Fruit fly (Drosophila melanogaster) whole organism, embryonic: ENCODE data around the gene CG7985.
A peak's percentile ranks its signal among the peaks of the same experiment; 100 is the strongest.

Source experiments
- B-H1 ChIP-seq: fragments of 200-800 bp; sonication (Bioruptor generic); IDR thresholded peaks from 3 replicates; pipeline ENCODE4 v1.3.6; 2022; ENCODE audit warnings: missing biosample characterization, missing genetic modification characterization
- CG10321 ChIP-seq: fragments of 200-800 bp; sonication (Bioruptor generic); IDR thresholded peaks from 2 replicates; pipeline ENCODE4 v1.3.6; 2022; ENCODE audit warnings: missing biosample characterization, missing genetic modification characterization
- CG11504 ChIP-seq: fragments of 200-800 bp; sonication (Bioruptor generic); optimal IDR thresholded peaks from 3 replicates; lab custom pipeline; 2019; ENCODE audit warnings: missing biosample characterization, mild to moderate bottlenecking, missing genetic modification characterization, moderate library complexity
- CG11560 ChIP-seq: fragments of 200-800 bp; sonication (Bioruptor generic); IDR thresholded peaks from 3 replicates; pipeline ENCODE4 v1.3.6; 2022; ENCODE audit warnings: missing biosample characterization, missing genetic modification characterization
- CG12071 ChIP-seq: fragments of 200-800 bp; sonication (Bioruptor generic); optimal IDR thresholded peaks from 3 replicates; lab custom pipeline; 2018; ENCODE audit warnings: missing biosample characterization, mild to moderate bottlenecking, missing genetic modification characterization
- CG12299 ChIP-seq: fragments of 200-800 bp; sonication (Bioruptor generic); optimal IDR thresholded peaks from 2 replicates; lab custom pipeline; 2018; ENCODE audit warnings: missing biosample characterization, mild to moderate bottlenecking, missing genetic modification characterization
- CG13296 ChIP-seq: fragments of 200-800 bp; sonication (Bioruptor generic); optimal IDR thresholded peaks from 3 replicates; lab custom pipeline; 2018; ENCODE audit warnings: missing biosample characterization, mild to moderate bottlenecking, missing genetic modification characterization
- CG15011 ChIP-seq: fragments of 200-800 bp; sonication (Bioruptor generic); optimal IDR thresholded peaks from 3 replicates; lab custom pipeline; 2018; ENCODE audit warnings: missing biosample characterization, mild to moderate bottlenecking, missing genetic modification characterization
- CG15514 ChIP-seq: fragments of 200-800 bp; sonication (Bioruptor generic); optimal IDR thresholded peaks from 3 replicates; lab custom pipeline; 2017; ENCODE audit warnings: missing biosample characterization, missing genetic modification characterization, mild to moderate bottlenecking, moderate library complexity, missing genetic modification reagents
- CG17186 ChIP-seq: fragments of 200-800 bp; sonication (Bioruptor generic); optimal IDR thresholded peaks from 3 replicates; lab custom pipeline; 2017; ENCODE audit warnings: missing biosample characterization, missing genetic modification reagents, missing genetic modification characterization
- CG1832 ChIP-seq: fragments of 200-800 bp; sonication (Bioruptor generic); optimal IDR thresholded peaks from 2 replicates; lab custom pipeline; 2017; ENCODE audit warnings: missing biosample characterization, mild to moderate bottlenecking, missing genetic modification characterization, inconsistent platforms
- CG2875 ChIP-seq: fragments of 200-800 bp; sonication (Bioruptor generic); optimal IDR thresholded peaks from 2 replicates; lab custom pipeline; 2017; ENCODE audit warnings: missing biosample characterization, mild to moderate bottlenecking, missing genetic modification characterization, missing genetic modification reagents
- CG4404 ChIP-seq: fragments of 200-800 bp; sonication (Bioruptor generic); IDR thresholded peaks from 2 replicates; pipeline ENCODE4 v1.3.6; 2022; ENCODE audit warnings: missing biosample characterization, missing genetic modification characterization
- CG4730 ChIP-seq: fragments of 200-800 bp; sonication (Bioruptor generic); IDR thresholded peaks from 2 replicates; pipeline ENCODE4 v1.3.6; 2022; ENCODE audit warnings: missing biosample characterization, missing genetic modification characterization
- CG7271 ChIP-seq: fragments of 200-800 bp; sonication (Bioruptor generic); optimal IDR thresholded peaks from 2 replicates; lab custom pipeline; 2018; ENCODE audit warnings: missing biosample characterization, mild to moderate bottlenecking, missing genetic modification characterization, moderate library complexity
- CG7372 ChIP-seq: fragments of 200-800 bp; sonication (Bioruptor generic); IDR thresholded peaks from 2 replicates; pipeline ENCODE4 v1.3.6; 2022; ENCODE audit warnings: missing biosample characterization, missing genetic modification characterization
- CG9215 ChIP-seq: fragments of 200-800 bp; sonication (Bioruptor generic); IDR thresholded peaks from 2 replicates; pipeline ENCODE4 v1.3.6; 2022; ENCODE audit warnings: missing biosample characterization, missing genetic modification characterization
- CG9817 ChIP-seq: fragments of 200-800 bp; sonication (Bioruptor generic); optimal IDR thresholded peaks from 2 replicates; lab custom pipeline; 2018; ENCODE audit warnings: missing biosample characterization, mild to moderate bottlenecking, missing genetic modification characterization, moderate library complexity
- D ChIP-seq, 2 experiments: fragments of 200-800 bp in 1 of 2; fragments of >200 bp in 1 of 2; sonication (Bioruptor generic) in 1 of 2; optimal IDR thresholded peaks; 2 replicates in 1 of 2; 3 replicates in 1 of 2; lab custom pipeline; 2017; ENCODE audit warnings: mild to moderate bottlenecking in 1 of 2, missing biosample characterization in 1 of 2, missing genetic modification characterization in 1 of 2, missing genetic modification reagents in 1 of 2
- Drgx ChIP-seq: fragments of 200-800 bp; sonication (Bioruptor generic); IDR thresholded peaks from 2 replicates; pipeline ENCODE4 v1.3.6; 2022; ENCODE audit warnings: missing biosample characterization, missing genetic modification characterization
- MESR4 ChIP-seq: fragments of 200-800 bp; sonication (Bioruptor generic); optimal IDR thresholded peaks from 2 replicates; lab custom pipeline; 2018; ENCODE audit warnings: missing biosample characterization, mild to moderate bottlenecking, missing genetic modification characterization, moderate library complexity
- NFAT ChIP-seq: fragments of 200-800 bp; sonication (Bioruptor generic); IDR thresholded peaks from 2 replicates; pipeline ENCODE4 v1.3.6; 2022; ENCODE audit warnings: missing biosample characterization, missing genetic modification characterization
- al ChIP-seq: fragments of 200-800 bp; sonication (Bioruptor generic); IDR thresholded peaks from 2 replicates; pipeline ENCODE4 v1.3.6; 2022; ENCODE audit warnings: missing biosample characterization, missing genetic modification characterization
- ap ChIP-seq: fragments of 200-800 bp; sonication (Bioruptor generic); IDR thresholded peaks from 2 replicates; pipeline ENCODE4 v1.3.6; 2022; ENCODE audit warnings: missing biosample characterization, missing genetic modification characterization
- az2 ChIP-seq: fragments of 200-800 bp; sonication (Bioruptor generic); optimal IDR thresholded peaks from 3 replicates; lab custom pipeline; 2016; ENCODE audit warnings: missing biosample characterization, missing genetic modification characterization
- bab2 ChIP-seq: fragments of 200-800 bp; sonication (Bioruptor generic); optimal IDR thresholded peaks from 2 replicates; lab custom pipeline; 2016; ENCODE audit warnings: missing biosample characterization, missing genetic modification characterization
- bcd ChIP-seq: fragments of 200-800 bp; sonication (Bioruptor generic); optimal IDR thresholded peaks from 2 replicates; lab custom pipeline; 2017; ENCODE audit warnings: missing biosample characterization, mild to moderate bottlenecking, missing genetic modification characterization
- bigmax ChIP-seq: fragments of 200-800 bp; sonication (Bioruptor generic); optimal IDR thresholded peaks from 2 replicates; lab custom pipeline; 2018; ENCODE audit warnings: missing biosample characterization, mild to moderate bottlenecking, missing genetic modification characterization
- bowl ChIP-seq: fragments of 200-800 bp; sonication (Bioruptor generic); IDR thresholded peaks from 2 replicates; pipeline ENCODE4 v1.3.6; 2022; ENCODE audit warnings: missing biosample characterization, missing genetic modification characterization
- caup ChIP-seq: fragments of 200-800 bp; sonication (Bioruptor generic); optimal IDR thresholded peaks from 3 replicates; lab custom pipeline; 2017; ENCODE audit warnings: missing biosample characterization, mild to moderate bottlenecking, missing genetic modification characterization, moderate library complexity; ENCODE audit not compliant: severe bottlenecking
- esg ChIP-seq: fragments of 200-800 bp; sonication (Bioruptor generic); conservative IDR thresholded peaks from 2 replicates; pipeline ENCODE4 v1.3.6; 2022; ENCODE audit warnings: missing biosample characterization, missing genetic modification characterization
- fd96Cb ChIP-seq: fragments of 200-800 bp; sonication (Bioruptor generic); optimal IDR thresholded peaks from 2 replicates; lab custom pipeline; 2018; ENCODE audit warnings: missing biosample characterization, mild to moderate bottlenecking, missing genetic modification characterization, moderate library complexity
- fu2 ChIP-seq: fragments of 200-800 bp; sonication (Bioruptor generic); optimal IDR thresholded peaks from 2 replicates; lab custom pipeline; 2016; ENCODE audit warnings: missing biosample characterization, missing genetic modification characterization
- gem ChIP-seq: fragments of 200-800 bp; sonication (Bioruptor generic); optimal IDR thresholded peaks from 2 replicates; lab custom pipeline; 2019; ENCODE audit warnings: missing biosample characterization, mild to moderate bottlenecking, missing genetic modification characterization, moderate library complexity
- hbn ChIP-seq: fragments of 200-800 bp; sonication (Bioruptor generic); IDR thresholded peaks from 2 replicates; pipeline ENCODE4 v1.3.6; 2022; ENCODE audit warnings: missing biosample characterization, missing genetic modification characterization; ENCODE audit not compliant: partially characterized antibody
- kay ChIP-seq: fragments of 200-800 bp; sonication (Bioruptor generic); optimal IDR thresholded peaks from 2 replicates; lab custom pipeline; 2016; ENCODE audit warnings: missing biosample characterization, missing genetic modification characterization
- odd ChIP-seq: fragments of 200-800 bp; sonication (Bioruptor generic); optimal IDR thresholded peaks from 2 replicates; lab custom pipeline; 2017; ENCODE audit warnings: missing biosample characterization, mild to moderate bottlenecking, missing genetic modification characterization
- phol ChIP-seq: fragments of 200-800 bp; sonication (Bioruptor generic); optimal IDR thresholded peaks from 3 replicates; lab custom pipeline; 2018; ENCODE audit warnings: missing biosample characterization, mild to moderate bottlenecking, missing genetic modification characterization, moderate library complexity
- psq ChIP-seq: fragments of 200-800 bp; sonication (Bioruptor generic); optimal IDR thresholded peaks from 2 replicates; lab custom pipeline; 2017; ENCODE audit warnings: missing biosample characterization, missing genetic modification characterization
- pum ChIP-seq: fragments of 200-800 bp; sonication (Bioruptor generic); optimal IDR thresholded peaks from 2 replicates; lab custom pipeline; 2016; ENCODE audit warnings: missing biosample characterization, missing genetic modification characterization
- rib ChIP-seq: fragments of 200-800 bp; sonication (Bioruptor generic); IDR thresholded peaks from 2 replicates; pipeline ENCODE4 v1.3.6; 2022; ENCODE audit warnings: missing biosample characterization, missing genetic modification characterization
- row ChIP-seq: fragments of 200-800 bp; sonication (Bioruptor generic); IDR thresholded peaks from 3 replicates; pipeline ENCODE4 v1.3.6; 2022; ENCODE audit warnings: missing biosample characterization, missing genetic modification characterization
- sc ChIP-seq, 3 experiments: fragments of >200 bp in 2 of 3; fragments of 200-800 bp in 1 of 3; sonication (Bioruptor generic) in 1 of 3; optimal IDR thresholded peaks; 2 replicates in 2 of 3; 3 replicates in 1 of 3; lab custom pipeline; 2017; ENCODE audit warnings: mild to moderate bottlenecking in 1 of 3, missing biosample characterization in 1 of 3, missing genetic modification characterization in 1 of 3, missing genetic modification reagents in 1 of 3
- stwl ChIP-seq: fragments of 200-800 bp; sonication (Bioruptor generic); optimal IDR thresholded peaks from 3 replicates; lab custom pipeline; 2018; ENCODE audit warnings: missing biosample characterization, mild to moderate bottlenecking, missing genetic modification characterization, moderate library complexity
- tap ChIP-seq: fragments of 200-800 bp; optimal IDR thresholded peaks from 3 replicates; lab custom pipeline; 2019; ENCODE audit warnings: missing biosample characterization, mild to moderate bottlenecking, missing genetic modification characterization, moderate library complexity
- usp ChIP-seq: fragments of >200 bp; optimal IDR thresholded peaks from 2 replicates; lab custom pipeline; 2017; ENCODE audit warnings: missing biosample characterization, missing genetic modification characterization
- wor ChIP-seq: fragments of 200-800 bp; sonication (Bioruptor generic); IDR thresholded peaks from 2 replicates; pipeline ENCODE4 v1.3.6; 2022; ENCODE audit warnings: missing biosample characterization, missing genetic modification characterization

The CG7985 gene

DNA sequence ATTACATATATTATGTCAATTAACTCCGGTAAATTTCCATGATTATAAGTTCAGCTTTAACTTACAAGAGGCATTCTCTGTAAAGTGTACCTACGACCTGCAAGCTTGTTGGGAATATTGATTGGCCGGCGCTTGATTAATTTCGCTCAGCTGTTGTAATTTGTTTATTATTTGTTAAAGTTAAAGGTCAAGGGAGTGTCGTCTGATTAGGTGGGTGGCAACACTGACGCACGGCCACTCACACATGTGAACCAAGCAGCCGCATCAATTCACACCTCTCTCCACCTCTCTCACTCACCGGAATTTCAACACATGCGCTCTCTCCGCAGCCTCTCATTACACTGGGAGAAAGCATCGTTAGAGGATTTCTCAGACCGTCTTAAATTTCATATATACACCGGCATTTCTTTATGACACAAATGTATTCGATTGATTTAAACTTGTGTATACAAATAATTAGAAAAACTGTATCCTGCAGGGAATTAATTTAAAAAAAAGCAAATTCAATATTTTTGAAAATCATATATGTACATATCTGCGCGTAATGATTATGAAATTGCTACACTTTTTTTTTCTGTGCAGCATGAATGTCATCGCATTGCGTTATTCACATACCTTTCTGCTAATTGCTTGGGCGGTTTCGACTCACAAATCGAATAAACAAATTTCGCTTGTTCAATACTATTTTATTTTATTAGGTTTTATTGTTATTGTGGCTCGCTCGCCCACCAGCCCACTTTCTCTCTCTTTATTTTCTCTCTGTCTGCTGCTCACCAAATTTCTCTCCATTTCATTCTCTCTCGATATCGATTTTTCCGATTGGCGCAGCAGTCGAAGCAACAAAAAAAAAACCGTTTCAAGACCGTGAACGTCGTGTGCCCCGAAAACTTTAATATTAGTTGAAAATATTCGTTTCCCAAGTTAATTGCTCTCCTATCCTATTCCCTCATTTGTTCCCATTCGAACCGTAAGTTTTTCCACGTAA lies 27.4 kb upstream of the CG7985 start (continued):
- TF ChIP-seq gem (tag; lab: Kevin White, UChicago) (peak; percentile 96), CG15011 (peak; percentile 89), fu2 (GFP tag; lab: Kevin White, UChicago) (peak; percentile 90), CG15514 (GFP tag; lab: Kevin White, UChicago) (peak; percentile 81), CG4730 (GFP tag; lab: Robert Waterston, UW) (peak; percentile 80), NFAT (GFP tag; lab: Robert Waterston, UW) (peak; percentile 63; the same call in 1 of the 2 replicates), al (peak; percentile 87), usp (GFP tag; lab: Kevin White, UChicago) (no peak), bab2 (GFP tag; lab: Kevin White, UChicago) (peak; percentile 92), rib (GFP tag; lab: Robert Waterston, UW) (no peak; the same call in 1 of the 2 replicates), CG11504 (tag; lab: Kevin White, UChicago) (peak; percentile 96), row (GFP tag; lab: Robert Waterston, UW) (peak; percentile 95), esg (peak; percentile 86), CG7372 (GFP tag; lab: Robert Waterston, UW) (peak; percentile 88), wor (peak; percentile 92), CG4404 (GFP tag; lab: Robert Waterston, UW) (peak; percentile 84), D (optimal IDR thresholded peaks at IDR 0.05; lab: Kevin White, UChicago) (no peak), D (GFP tag; optimal IDR thresholded peaks at IDR 0.05; lab: Kevin White, UChicago) (peak; percentile 94), CG12071 (GFP tag; lab: Kevin White, UChicago) (peak; percentile 84), CG7271 (tag; lab: Kevin White, UChicago) (peak; percentile 43), tap (tag; lab: Kevin White, UChicago) (peak; percentile 86), phol (tag; lab: Kevin White, UChicago) (peak; percentile 96), CG12299 (peak; percentile 87), Drgx (GFP tag; lab: Robert Waterston, UW) (peak; percentile 69), hbn (GFP tag; lab: Robert Waterston, UW) (no peak), CG1832 (GFP tag; lab: Kevin White, UChicago) (no peak), pum (GFP tag; lab: Kevin White, UChicago) (peak; percentile 91), az2 (GFP tag; lab: Kevin White, UChicago) (peak; percentile 95), sc (optimal IDR thresholded peaks at IDR 0.05; lab: Kevin White, UChicago) (no peak), sc (GFP tag; optimal IDR thresholded peaks at IDR 0.05; lab: Kevin White, UChicago) (peak; percentile 89), fd96Cb (tag; lab: Kevin White, UChicago) (peak; percentile 95), psq (peak; percentile 66), CG9817 (tag; lab: Kevin White, UChicago) (peak; percentile 89), CG9215 (peak; percentile 87), odd (GFP tag; lab: Kevin White, UChicago) (peak; percentile 91), stwl (tag; lab: Kevin White, UChicago) (peak; percentile 1), ap (GFP tag; lab: Robert Waterston, UW) (peak; percentile 82), CG17186 (peak; percentile 73), bcd (GFP tag; lab: Kevin White, UChicago) (peak; percentile 93), CG11560 (tag; lab: Robert Waterston, UW) (peak; percentile 71; the same call in 2 of the 3 replicates), B-H1 (peak; percentile 83), bowl (GFP tag; lab: Robert Waterston, UW) (no peak; the same call in 1 of the 2 replicates), MESR4 (GFP tag; lab: Kevin White, UChicago) (peak; percentile 27), CG13296 (GFP tag; lab: Kevin White, UChicago) (peak; percentile 92), kay (GFP tag; lab: Kevin White, UChicago) (peak; percentile 88), bigmax (GFP tag; lab: Kevin White, UChicago) (no peak), caup (peak; percentile 93), CG2875 (peak; percentile 92), CG10321 (GFP tag; lab: Robert Waterston, UW) (peak; percentile 54; the same call in 1 of the 2 replicates)
